Fruit fly (Drosophila melanogaster) whole organism, wandering third instar larva: ENCODE results near the gene HLH3B.
A peak's percentile ranks its signal among the peaks of the same experiment; 100 is the strongest.

Experiments used
- Abd-B ChIP-seq: fragments of >200 bp; optimal IDR thresholded peaks from 2 replicates; lab custom pipeline; 2017; ENCODE audit warnings: missing biosample characterization, missing genetic modification characterization
- CG32264 ChIP-seq: fragments of 200-800 bp; sonication (Bioruptor generic); optimal IDR thresholded peaks from 2 replicates; lab custom pipeline; 2016; ENCODE audit warnings: missing biosample characterization, missing genetic modification characterization
- CG9705 ChIP-seq: fragments of 200-800 bp; sonication (Bioruptor generic); optimal IDR thresholded peaks from 2 replicates; lab custom pipeline; 2018; ENCODE audit warnings: missing biosample characterization, mild to moderate bottlenecking, missing genetic modification characterization
- CrebA ChIP-seq: fragments of 200-800 bp; sonication (Bioruptor generic); optimal IDR thresholded peaks from 2 replicates; lab custom pipeline; 2016; ENCODE audit warnings: missing biosample characterization, mild to moderate bottlenecking, missing genetic modification characterization, borderline replicate concordance
- Dfd ChIP-seq: fragments of >200 bp; optimal IDR thresholded peaks from 2 replicates; lab custom pipeline; 2017; ENCODE audit warnings: missing biosample characterization, missing genetic modification characterization
- Dif ChIP-seq: fragments of 200-275, 200-300 bp; sonication (Bioruptor generic); optimal IDR thresholded peaks from 2 replicates; lab custom pipeline; 2018; ENCODE audit warnings: missing biosample characterization, missing genetic modification characterization; ENCODE audit not compliant: partially characterized antibody
- GATAd ChIP-seq: sonication (Bioruptor generic); optimal IDR thresholded peaks from 2 replicates; lab custom pipeline; 2016; ENCODE audit warnings: missing biosample characterization, missing genetic modification characterization
- HLH106 ChIP-seq: fragments of 200-800 bp; optimal IDR thresholded peaks from 3 replicates; lab custom pipeline; 2019; ENCODE audit warnings: missing biosample characterization, mild to moderate bottlenecking, missing genetic modification characterization, moderate library complexity
- Hnf4 ChIP-seq: fragments of 200-800 bp; sonication (Bioruptor generic); optimal IDR thresholded peaks from 2 replicates; lab custom pipeline; 2016; ENCODE audit warnings: missing biosample characterization, mild to moderate bottlenecking, missing genetic modification characterization
- Hr78 ChIP-seq: fragments of >200 bp; optimal IDR thresholded peaks from 2 replicates; lab custom pipeline; 2017; ENCODE audit warnings: missing biosample characterization, missing genetic modification characterization
- Hr83 ChIP-seq: fragments of 200-300 bp; sonication (Bioruptor generic); optimal IDR thresholded peaks from 2 replicates; lab custom pipeline; 2016; ENCODE audit warnings: missing biosample characterization, mild to moderate bottlenecking, missing genetic modification characterization, moderate library complexity; ENCODE audit not compliant: poor library complexity, severe bottlenecking
- Jra ChIP-seq: sonication (Bioruptor generic); optimal IDR thresholded peaks from 2 replicates; lab custom pipeline; 2016; ENCODE audit warnings: missing biosample characterization, missing genetic modification characterization
- Mio ChIP-seq: sonication (Bioruptor generic); optimal IDR thresholded peaks from 2 replicates; lab custom pipeline; 2016; ENCODE audit warnings: missing biosample characterization, missing genetic modification characterization
- Myc ChIP-seq: fragments of >200 bp; optimal IDR thresholded peaks from 2 replicates; lab custom pipeline; 2017
- N ChIP-seq: fragments of >200 bp; optimal IDR thresholded peaks from 2 replicates; lab custom pipeline; 2018; ENCODE audit warnings: missing biosample characterization, missing external identifiers, missing genetic modification characterization
- OdsH ChIP-seq: fragments of 200-800 bp; sonication (Bioruptor generic); optimal IDR thresholded peaks from 2 replicates; lab custom pipeline; 2016; ENCODE audit warnings: missing biosample characterization, mild to moderate bottlenecking, missing genetic modification characterization
- Rel ChIP-seq, 2 experiments: fragments of 200-800 bp; sonication (Bioruptor generic) in 1 of 2; optimal IDR thresholded peaks; 2 replicates in 1 of 2; 3 replicates in 1 of 2; lab custom pipeline; 2016 to 2019; ENCODE audit warnings: mild to moderate bottlenecking in 2 of 2, missing biosample characterization in 2 of 2, missing genetic modification characterization in 2 of 2, moderate library complexity in 1 of 2
- Sp1 ChIP-seq: fragments of 200-800 bp; sonication (Bioruptor generic); optimal IDR thresholded peaks from 3 replicates; lab custom pipeline; 2019; ENCODE audit warnings: missing biosample characterization, mild to moderate bottlenecking, missing genetic modification characterization, moderate library complexity
- Vsx2 ChIP-seq: fragments of 200-300, 225-300 bp; sonication (Bioruptor generic); optimal IDR thresholded peaks from 2 replicates; lab custom pipeline; 2018; ENCODE audit warnings: missing biosample characterization, missing genetic modification characterization; ENCODE audit not compliant: partially characterized antibody
- br ChIP-seq: fragments of 200-800 bp; sonication (Bioruptor generic); optimal IDR thresholded peaks from 2 replicates; lab custom pipeline; 2016; ENCODE audit warnings: missing biosample characterization, missing genetic modification characterization
- brk ChIP-seq: fragments of 200-800 bp; sonication (Bioruptor generic); optimal IDR thresholded peaks from 2 replicates; lab custom pipeline; 2016; ENCODE audit warnings: missing biosample characterization, mild to moderate bottlenecking, missing genetic modification characterization
- dl ChIP-seq, 2 experiments: fragments of 175-275, 200-275 bp in 1 of 2; fragments of 200-275 bp in 1 of 2; sonication (Bioruptor generic); optimal IDR thresholded peaks; lab custom pipeline; 2018; ENCODE audit warnings: mild to moderate bottlenecking in 2 of 2, missing biosample characterization in 2 of 2, missing genetic modification characterization in 2 of 2, moderate library complexity in 2 of 2; ENCODE audit not compliant: partially characterized antibody in 2 of 2, insufficient read depth in 1 of 2
- dmrt93B ChIP-seq: fragments of 200-800 bp; sonication (Bioruptor generic); optimal IDR thresholded peaks from 2 replicates; lab custom pipeline; 2018; ENCODE audit warnings: missing biosample characterization, mild to moderate bottlenecking, missing genetic modification characterization
- dsf ChIP-seq: sonication (Bioruptor generic); optimal IDR thresholded peaks from 2 replicates; lab custom pipeline; 2016; ENCODE audit warnings: missing biosample characterization, missing genetic modification characterization, borderline replicate concordance
- ey ChIP-seq: fragments of 200-800 bp; sonication (Bioruptor generic); optimal IDR thresholded peaks from 2 replicates; lab custom pipeline; 2016; ENCODE audit warnings: missing biosample characterization, missing genetic modification characterization
- foxo ChIP-seq, 2 experiments: fragments of 200-800 bp; sonication (Bioruptor generic); optimal IDR thresholded peaks; 2 replicates in 1 of 2; 3 replicates in 1 of 2; lab custom pipeline; 2016 to 2017; ENCODE audit warnings: missing biosample characterization in 2 of 2, missing genetic modification characterization in 2 of 2
- fru ChIP-seq: fragments of 200-800 bp; sonication (Bioruptor generic); optimal IDR thresholded peaks from 3 replicates; lab custom pipeline; 2016; ENCODE audit warnings: missing biosample characterization, mild to moderate bottlenecking, missing genetic modification characterization
- h ChIP-seq: fragments of 200-800 bp; sonication (Bioruptor generic); optimal IDR thresholded peaks from 3 replicates; lab custom pipeline; 2016; ENCODE audit warnings: missing biosample characterization, mild to moderate bottlenecking, missing genetic modification characterization
- jim ChIP-seq: fragments of 175-275, 200-325 bp; sonication (Bioruptor generic); optimal IDR thresholded peaks from 2 replicates; lab custom pipeline; 2016; ENCODE audit warnings: missing biosample characterization, mild to moderate bottlenecking, missing genetic modification characterization
- lola ChIP-seq: fragments of >200 bp; optimal IDR thresholded peaks from 2 replicates; lab custom pipeline; 2017; ENCODE audit warnings: missing biosample characterization, missing genetic modification characterization
- pan ChIP-seq: fragments of >200 bp; optimal IDR thresholded peaks from 2 replicates; lab custom pipeline; 2017
- psq ChIP-seq: fragments of 200-800 bp; sonication (Bioruptor generic); optimal IDR thresholded peaks from 3 replicates; lab custom pipeline; 2017; ENCODE audit warnings: missing biosample characterization, mild to moderate bottlenecking, missing genetic modification characterization, moderate library complexity
- rgr ChIP-seq: fragments of 200-800 bp; sonication (Bioruptor generic); optimal IDR thresholded peaks from 3 replicates; lab custom pipeline; 2016; ENCODE audit warnings: missing biosample characterization, mild to moderate bottlenecking, missing genetic modification characterization
- sage ChIP-seq: fragments of 200-800 bp; sonication (Bioruptor generic); optimal IDR thresholded peaks from 2 replicates; lab custom pipeline; 2016; ENCODE audit warnings: missing biosample characterization, mild to moderate bottlenecking, missing genetic modification characterization
- sv ChIP-seq: fragments of 200-800 bp; sonication (Bioruptor generic); optimal IDR thresholded peaks from 3 replicates; lab custom pipeline; 2016; ENCODE audit warnings: missing biosample characterization, missing genetic modification characterization
- tai ChIP-seq: sonication (Bioruptor generic); optimal IDR thresholded peaks from 2 replicates; lab custom pipeline; 2016; ENCODE audit warnings: missing biosample characterization, missing genetic modification characterization
- usp ChIP-seq: fragments of >200 bp; optimal IDR thresholded peaks from 2 replicates; lab custom pipeline; 2017; ENCODE audit warnings: missing biosample characterization, missing genetic modification characterization
- woc ChIP-seq: sonication (Bioruptor generic); optimal IDR thresholded peaks from 2 replicates; lab custom pipeline; 2016; ENCODE audit warnings: missing biosample characterization, mild to moderate bottlenecking, missing genetic modification characterization

HLH3B gene

DNA sequence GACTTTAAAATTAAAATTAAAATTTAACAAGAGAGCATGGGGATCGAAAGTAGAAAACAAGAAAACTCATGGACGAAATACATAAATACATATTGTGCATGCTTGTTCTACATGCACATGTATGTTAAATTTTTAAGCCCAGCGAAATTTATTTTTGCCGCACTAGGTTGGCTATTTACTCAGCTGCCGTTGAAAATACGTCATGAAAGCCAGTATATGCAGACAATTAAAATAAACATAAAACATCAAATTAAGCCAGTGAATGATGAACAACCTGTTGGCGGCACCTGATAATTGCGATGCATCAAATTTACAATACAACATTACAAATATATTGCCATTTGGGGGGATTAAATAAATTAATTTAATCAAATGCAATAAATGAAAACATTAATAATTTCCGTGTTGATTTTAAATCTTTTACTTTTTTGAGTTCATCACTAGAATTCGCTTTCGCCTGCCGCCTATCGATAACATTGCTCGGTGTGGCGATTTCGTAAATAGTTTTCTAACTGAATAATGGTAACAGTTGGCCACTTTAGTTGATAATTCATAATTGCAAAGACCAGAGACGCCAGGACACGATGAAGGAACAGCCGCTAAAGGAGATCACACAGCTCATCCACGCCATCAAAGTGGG is 22.7 kb upstream of the HLH3B start, which contains the start of gene eIF2Bbeta:
eIF2Bbeta (plus strand) TSS at position 438 of the 640 bp plus-strand sequence.
- TF ChIP-seq OdsH (no peak), Myc (lab: Kevin White, UChicago) (peak; percentile 93), Hr78 (GFP tag; lab: Kevin White, UChicago) (no peak)

DNA sequence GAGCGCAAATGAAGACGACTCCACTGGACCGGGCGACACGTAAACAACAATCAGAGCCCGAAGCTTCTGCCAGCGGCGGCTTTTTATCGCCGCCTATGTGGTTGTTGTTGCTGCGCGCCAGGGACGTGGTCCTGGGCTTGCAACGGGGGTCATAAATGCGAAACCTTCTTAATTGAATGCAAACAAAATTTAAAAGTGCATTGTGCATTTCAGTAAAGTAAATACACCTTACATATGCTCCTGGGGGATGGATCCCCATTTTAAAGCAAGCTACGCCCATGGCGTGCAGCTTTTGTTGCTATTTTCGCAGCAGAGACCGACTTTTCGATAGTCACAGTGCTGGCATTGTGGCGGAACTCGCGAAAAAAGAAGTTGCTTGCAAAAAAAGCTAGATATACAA is 22.2 kb upstream of the HLH3B start, which contains the start of gene Ugalt:
Ugalt (minus strand) TSS at position 160 of the 400 bp plus-strand sequence.
- TF ChIP-seq brk = no peak
- peak; percentile 100 for TF ChIP-seq br
- peak; percentile 100 for TF ChIP-seq sv (GFP tag; lab: Kevin White, UChicago)
- no peak for TF ChIP-seq CrebA (GFP tag; lab: Kevin White, UChicago)
- TF ChIP-seq N = no peak
- no peak for TF ChIP-seq lola (GFP tag; lab: Kevin White, UChicago)
- no peak for TF ChIP-seq Hr78 (GFP tag; lab: Kevin White, UChicago)
- TF ChIP-seq Jra (GFP tag; lab: Kevin White, UChicago) = peak; percentile 100
- TF ChIP-seq h = peak; percentile 100
- peak; percentile 100 for TF ChIP-seq CG9705 (GFP tag; lab: Kevin White, UChicago)
- TF ChIP-seq Sp1 = peak; percentile 100
- TF ChIP-seq Dfd (GFP tag; lab: Kevin White, UChicago) = peak; percentile 97
- TF ChIP-seq ey (GFP tag; lab: Kevin White, UChicago) = peak; percentile 100
- TF ChIP-seq Mio = peak; percentile 99
- peak; percentile 100 for TF ChIP-seq sage
- no peak for TF ChIP-seq Abd-B (GFP tag; lab: Kevin White, UChicago)
- no peak for TF ChIP-seq tai (GFP tag; lab: Kevin White, UChicago)
- TF ChIP-seq dsf (GFP tag; lab: Kevin White, UChicago) = peak; percentile 99
- TF ChIP-seq Hr83 (GFP tag; lab: Kevin White, UChicago) = peak; percentile 100
- peak; percentile 100 for TF ChIP-seq Rel (GFP tag; optimal IDR thresholded peaks at IDR 0.05; lab: Kevin White, UChicago)
- peak; percentile 99 for TF ChIP-seq Rel (tag; optimal IDR thresholded peaks at IDR 0.05; lab: Kevin White, UChicago)
- peak; percentile 100 for TF ChIP-seq OdsH
- TF ChIP-seq HLH106 (tag; lab: Kevin White, UChicago) = peak; percentile 100
- peak; percentile 99 for TF ChIP-seq jim (GFP tag; lab: Kevin White, UChicago)
- peak; percentile 100 for TF ChIP-seq dmrt93B (GFP tag; lab: Kevin White, UChicago)
- no peak for TF ChIP-seq Vsx2 (GFP tag; lab: Kevin White, UChicago)
- TF ChIP-seq woc (GFP tag; lab: Kevin White, UChicago) = peak; percentile 100
- TF ChIP-seq usp = peak; percentile 53
- peak; percentile 100 for TF ChIP-seq fru (GFP tag; lab: Kevin White, UChicago)
- TF ChIP-seq psq (GFP tag; lab: Kevin White, UChicago) = peak; percentile 100
- peak; percentile 100 for TF ChIP-seq foxo (GFP tag; optimal IDR thresholded peaks at IDR 0.05; lab: Kevin White, UChicago)
- TF ChIP-seq Dif (GFP tag; lab: Kevin White, UChicago) = no peak
- peak; percentile 100 for TF ChIP-seq Hnf4 (GFP tag; lab: Kevin White, UChicago)
- peak; percentile 100 for TF ChIP-seq CG32264 (GFP tag; lab: Kevin White, UChicago)
- TF ChIP-seq GATAd (GFP tag; lab: Kevin White, UChicago) = peak; percentile 100
- no peak for TF ChIP-seq Myc (lab: Kevin White, UChicago)
- TF ChIP-seq pan = no peak
- TF ChIP-seq dl (GFP tag; optimal IDR thresholded peaks at IDR 0.05; lab: Kevin White, UChicago; ENCODE audit: insufficient read depth in 1 of 2, partially characterized antibody in 2 of 2) = no peak
- TF ChIP-seq rgr (GFP tag; lab: Kevin White, UChicago) = peak; percentile 100
